Fruit fly (Drosophila melanogaster): Measurements from ENCODE around the gene CG8086.
A peak's percentile ranks its signal among the peaks of the same experiment; 100 is the strongest.

Gene CG8086

DNA sequence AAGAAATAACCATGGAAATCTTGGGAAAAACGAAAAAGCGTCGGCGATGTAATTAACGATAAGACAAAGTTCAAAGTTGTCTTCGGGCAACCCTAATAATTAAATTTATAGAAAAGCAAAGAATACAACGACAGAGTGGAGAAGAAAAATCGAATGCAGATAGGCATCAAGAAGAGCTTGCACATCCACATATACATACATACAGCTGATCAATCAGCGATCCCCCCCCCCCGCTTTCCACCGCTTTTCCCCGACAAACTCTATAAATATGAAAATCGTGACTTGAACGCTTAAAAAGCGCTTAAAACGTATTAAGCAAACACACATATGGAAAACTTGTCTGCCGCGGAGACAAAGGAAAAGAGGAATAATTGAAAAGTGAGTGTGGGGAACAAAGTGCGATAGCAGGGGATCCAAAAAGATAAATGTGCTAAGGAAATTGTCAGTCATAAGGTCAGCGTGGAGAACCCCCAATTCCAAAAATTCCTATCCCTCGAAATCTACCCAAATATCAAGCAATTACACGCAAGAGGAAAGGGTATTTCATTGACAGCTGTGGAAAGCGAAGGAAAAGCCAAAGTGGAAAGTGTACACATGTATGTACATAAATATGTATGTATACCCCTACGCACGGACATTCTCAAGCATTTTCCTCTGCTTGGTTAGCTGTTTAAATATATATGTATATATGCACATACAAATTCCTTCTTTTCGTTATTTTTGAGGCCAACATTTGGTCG is 32.2 kb upstream of the CG8086 start (continued):
- TF ChIP-seq CG4328 (GFP tag; optimal IDR thresholded peaks at IDR 0.05) (no peak), Eip74EF (GFP tag; optimal IDR thresholded peaks at IDR 0.05) (no peak), CG11085 (GFP tag; IDR thresholded peaks at IDR 0.05) (no peak), lov (optimal IDR thresholded peaks at IDR 0.05) (no peak), lov (GFP tag; IDR thresholded peaks at IDR 0.05) (no peak), NfI (GFP tag; optimal IDR thresholded peaks at IDR 0.05) (no peak), CG31441 (GFP tag; IDR thresholded peaks at IDR 0.05) (no peak), sens-2 (GFP tag; IDR thresholded peaks at IDR 0.05) (no peak), CG3838 (GFP tag; optimal IDR thresholded peaks at IDR 0.05) (no peak), CG5245 (GFP tag; optimal IDR thresholded peaks at IDR 0.05) (no peak), Hmr (GFP tag; optimal IDR thresholded peaks at IDR 0.05) (no peak), Stat92E (GFP tag; optimal IDR thresholded peaks at IDR 0.05) (no peak), bsh (GFP tag; optimal IDR thresholded peaks at IDR 0.05) (no peak), CG15269 (tag; optimal IDR thresholded peaks at IDR 0.05) (no peak), salm (tag; optimal IDR thresholded peaks at IDR 0.05) (no peak), CG8388 (GFP tag; optimal IDR thresholded peaks at IDR 0.05) (peak; percentile 11), CG6689 (GFP tag; IDR thresholded peaks at IDR 0.05) (no peak), sens (GFP tag) (peak; percentile 78), CG13894 (tag; optimal IDR thresholded peaks at IDR 0.05) (no peak), exex (tag; optimal IDR thresholded peaks at IDR 0.05) (no peak), CG18262 (tag; optimal IDR thresholded peaks at IDR 0.05) (peak; percentile 2), Optix (GFP tag; IDR thresholded peaks at IDR 0.05) (no peak), jigr1 (GFP tag; IDR thresholded peaks at IDR 0.05) (no peak), tx (GFP tag; optimal IDR thresholded peaks at IDR 0.05) (no peak), Hr78 (GFP tag; optimal IDR thresholded peaks at IDR 0.05) (peak in 1 of 2 experiments; percentile 57), Abd-B (GFP tag; optimal IDR thresholded peaks at IDR 0.05) (no peak), ftz-f1 (GFP tag; optimal IDR thresholded peaks at IDR 0.05) (no peak), oc (tag; optimal IDR thresholded peaks at IDR 0.05) (peak; percentile 4), unpg (GFP tag; optimal IDR thresholded peaks at IDR 0.05) (no peak), btn (GFP tag; optimal IDR thresholded peaks at IDR 0.05) (no peak), cad (GFP tag; optimal IDR thresholded peaks at IDR 0.05) (no peak), crc (GFP tag; optimal IDR thresholded peaks at IDR 0.05) (no peak), ap (GFP tag; IDR thresholded peaks at IDR 0.05) (no peak), Ssrp (tag; optimal IDR thresholded peaks at IDR 0.05) (no peak), chm (GFP tag; IDR thresholded peaks at IDR 0.05) (0 out of 2 replicates have a peak, but pooled peaks have one; percentile 17), chinmo (GFP tag; IDR thresholded peaks at IDR 0.05; ENCODE audit: partially characterized antibody) (0 out of 4 replicates have a peak, but pooled peaks have one; percentile 39), CG6854 (GFP tag; optimal IDR thresholded peaks at IDR 0.05) (no peak), CG2129 (GFP tag; IDR thresholded peaks at IDR 0.05; ENCODE audit: partially characterized antibody) (no peak), MTF-1 (GFP tag; optimal IDR thresholded peaks at IDR 0.05; ENCODE audit: borderline replicate concordance) (peak; percentile 27), D19A (tag; optimal IDR thresholded peaks at IDR 0.05) (peak; percentile 98), CG4404 (GFP tag; IDR thresholded peaks at IDR 0.05) (no peak), Camta (GFP tag; optimal IDR thresholded peaks at IDR 0.05) (no peak), D (optimal IDR thresholded peaks at IDR 0.05) (no peak), D (GFP tag; optimal IDR thresholded peaks at IDR 0.05) (peak; percentile 1), CG1603 (tag; optimal IDR thresholded peaks at IDR 0.05) (peak; percentile 14), Med (GFP tag) (no peak), CG10431 (GFP tag; optimal IDR thresholded peaks at IDR 0.05) (peak; percentile 6), CG10565 (GFP tag; optimal IDR thresholded peaks at IDR 0.05) (no peak), zen (tag; optimal IDR thresholded peaks at IDR 0.05) (no peak), br (optimal IDR thresholded peaks at IDR 0.05) (no peak)

All from whole organism, embryonic.